Fruit fly (Drosophila melanogaster): ENCODE measurements around the gene CG11155.

Gene CG11155

dm6 chr4:1097608-1098262 is 28.7 kb upstream of the CG11155 start:
- TF ChIP-seq sage (GFP tag; optimal IDR thresholded peaks at IDR 0.05): no peak
- no peak for TF ChIP-seq usp (GFP tag; optimal IDR thresholded peaks at IDR 0.05)
- no peak for TF ChIP-seq br (GFP tag; optimal IDR thresholded peaks at IDR 0.05)
- no peak for TF ChIP-seq N (GFP tag; optimal IDR thresholded peaks at IDR 0.05)
- no peak for TF ChIP-seq Hnf4 (GFP tag; optimal IDR thresholded peaks at IDR 0.05)
- TF ChIP-seq brk (GFP tag; optimal IDR thresholded peaks at IDR 0.05): no peak
- no peak for TF ChIP-seq dmrt93B (GFP tag; optimal IDR thresholded peaks at IDR 0.05)
- no peak for TF ChIP-seq HLH106 (tag; optimal IDR thresholded peaks at IDR 0.05)
- no peak for TF ChIP-seq dl (GFP tag; optimal IDR thresholded peaks at IDR 0.05; ENCODE audit: insufficient read depth in 1 of 2, partially characterized antibody in 2 of 2)
- no peak for TF ChIP-seq Hr78 (GFP tag; optimal IDR thresholded peaks at IDR 0.05)
- no peak for TF ChIP-seq OdsH (GFP tag; optimal IDR thresholded peaks at IDR 0.05)

- no peak for TF ChIP-seq Dfd (GFP tag; optimal IDR thresholded peaks at IDR 0.05)
- no peak for TF ChIP-seq lola (GFP tag; optimal IDR thresholded peaks at IDR 0.05)
- TF ChIP-seq Hr78 (GFP tag; optimal IDR thresholded peaks at IDR 0.05): no peak
- TF ChIP-seq psq (GFP tag; optimal IDR thresholded peaks at IDR 0.05): no peak
- TF ChIP-seq CG9705 (GFP tag; optimal IDR thresholded peaks at IDR 0.05): no peak
- no peak for TF ChIP-seq CrebA (GFP tag; optimal IDR thresholded peaks at IDR 0.05; ENCODE audit: borderline replicate concordance)
- TF ChIP-seq foxo (GFP tag; optimal IDR thresholded peaks at IDR 0.05): no peak
- no peak for TF ChIP-seq sage (GFP tag; optimal IDR thresholded peaks at IDR 0.05)
- TF ChIP-seq N (GFP tag; optimal IDR thresholded peaks at IDR 0.05): no peak
- TF ChIP-seq brk (GFP tag; optimal IDR thresholded peaks at IDR 0.05): no peak
- TF ChIP-seq Jra (GFP tag; optimal IDR thresholded peaks at IDR 0.05): no peak
Observed at dm6 chr4:1106114-1106513, 20.3 kb upstream of the CG11155 start.

dm6 chr4:1112867-1113769 is 13.3 kb upstream of the CG11155 start:
- no peak for TF ChIP-seq dl (GFP tag; optimal IDR thresholded peaks at IDR 0.05; ENCODE audit: insufficient read depth in 1 of 2, partially characterized antibody in 2 of 2)
- peak; percentile 89 for TF ChIP-seq br (GFP tag; optimal IDR thresholded peaks at IDR 0.05)
- TF ChIP-seq woc (GFP tag; optimal IDR thresholded peaks at IDR 0.05): peak; percentile 93
- TF ChIP-seq jim (GFP tag; optimal IDR thresholded peaks at IDR 0.05): no peak
- TF ChIP-seq Sp1 (GFP tag; optimal IDR thresholded peaks at IDR 0.05): no peak
- no peak for TF ChIP-seq Dif (GFP tag; optimal IDR thresholded peaks at IDR 0.05; ENCODE audit: partially characterized antibody)
- TF ChIP-seq Vsx2 (GFP tag; optimal IDR thresholded peaks at IDR 0.05; ENCODE audit: partially characterized antibody): no peak
- peak; percentile 69 for TF ChIP-seq Jra (GFP tag; optimal IDR thresholded peaks at IDR 0.05)
- TF ChIP-seq sv (GFP tag; optimal IDR thresholded peaks at IDR 0.05): peak; percentile 98
- peak; percentile 94 for TF ChIP-seq fru (GFP tag; optimal IDR thresholded peaks at IDR 0.05)
- peak; percentile 94 for TF ChIP-seq rgr (GFP tag; optimal IDR thresholded peaks at IDR 0.05)
- TF ChIP-seq tai (GFP tag; optimal IDR thresholded peaks at IDR 0.05): peak; percentile 45
- TF ChIP-seq sage (GFP tag; optimal IDR thresholded peaks at IDR 0.05): peak; percentile 72
- TF ChIP-seq dmrt93B (GFP tag; optimal IDR thresholded peaks at IDR 0.05): no peak
- TF ChIP-seq Dfd (GFP tag; optimal IDR thresholded peaks at IDR 0.05): no peak
- TF ChIP-seq Mio (GFP tag; optimal IDR thresholded peaks at IDR 0.05): no peak
- no peak for TF ChIP-seq HLH106 (tag; optimal IDR thresholded peaks at IDR 0.05)
- no peak for TF ChIP-seq Abd-B (GFP tag; optimal IDR thresholded peaks at IDR 0.05)
- TF ChIP-seq Myc (optimal IDR thresholded peaks at IDR 0.05): peak; percentile 46
- peak; percentile 37 for TF ChIP-seq Rel (GFP tag; optimal IDR thresholded peaks at IDR 0.05)
- TF ChIP-seq Rel (tag; optimal IDR thresholded peaks at IDR 0.05): no peak
- TF ChIP-seq dsf (GFP tag; optimal IDR thresholded peaks at IDR 0.05; ENCODE audit: borderline replicate concordance): no peak
- peak; percentile 90 for TF ChIP-seq Hnf4 (GFP tag; optimal IDR thresholded peaks at IDR 0.05)
- peak; percentile 84 for TF ChIP-seq CG9705 (GFP tag; optimal IDR thresholded peaks at IDR 0.05)
- peak; percentile 91 for TF ChIP-seq h (GFP tag; optimal IDR thresholded peaks at IDR 0.05)
- peak; percentile 26 to 93 for TF ChIP-seq foxo (GFP tag; optimal IDR thresholded peaks at IDR 0.05)
- no peak for TF ChIP-seq Hr78 (GFP tag; optimal IDR thresholded peaks at IDR 0.05)
- TF ChIP-seq lola (GFP tag; optimal IDR thresholded peaks at IDR 0.05): no peak
- TF ChIP-seq brk (GFP tag; optimal IDR thresholded peaks at IDR 0.05): peak; percentile 86
- TF ChIP-seq GATAd (GFP tag; optimal IDR thresholded peaks at IDR 0.05): no peak
- no peak for TF ChIP-seq usp (GFP tag; optimal IDR thresholded peaks at IDR 0.05)
- no peak for TF ChIP-seq N (GFP tag; optimal IDR thresholded peaks at IDR 0.05)
- peak; percentile 30 for TF ChIP-seq Hr83 (GFP tag; optimal IDR thresholded peaks at IDR 0.05; ENCODE audit: poor library complexity, severe bottlenecking)
- TF ChIP-seq CG32264 (GFP tag; optimal IDR thresholded peaks at IDR 0.05): peak; percentile 67
- TF ChIP-seq OdsH (GFP tag; optimal IDR thresholded peaks at IDR 0.05): peak; percentile 91
- no peak for TF ChIP-seq pan (optimal IDR thresholded peaks at IDR 0.05)
- TF ChIP-seq ey (GFP tag; optimal IDR thresholded peaks at IDR 0.05): peak; percentile 92
- TF ChIP-seq CrebA (GFP tag; optimal IDR thresholded peaks at IDR 0.05; ENCODE audit: borderline replicate concordance): peak; percentile 82
- TF ChIP-seq psq (GFP tag; optimal IDR thresholded peaks at IDR 0.05): peak; percentile 86
